Fruit fly (Drosophila melanogaster): ENCODE data around the gene cv.
A peak's percentile ranks its signal among the peaks of the same experiment; 100 is the strongest.

cv gene

dm6 chrX:5724744-5725185 lies 35.0 kb downstream of the cv start (continued):
- no peak for TF ChIP-seq insv (GFP tag; optimal IDR thresholded peaks at IDR 0.05)
- TF ChIP-seq Abd-B (GFP tag; optimal IDR thresholded peaks at IDR 0.05): peak; percentile 29
- TF ChIP-seq CG17912 (GFP tag; optimal IDR thresholded peaks at IDR 0.05): no peak
- no peak for TF ChIP-seq sug (tag; optimal IDR thresholded peaks at IDR 0.05)
- no peak for TF ChIP-seq ERR (GFP tag; optimal IDR thresholded peaks at IDR 0.05)
- TF ChIP-seq dmrt11E (tag; optimal IDR thresholded peaks at IDR 0.05): peak; percentile 62
- TF ChIP-seq CG12219 (GFP tag; optimal IDR thresholded peaks at IDR 0.05): peak; percentile 39
- TF ChIP-seq Fer1 (GFP tag; optimal IDR thresholded peaks at IDR 0.05): no peak
- peak; percentile 89 for TF ChIP-seq Med (GFP tag)
- TF ChIP-seq Rfx (GFP tag; IDR thresholded peaks at IDR 0.05): peak; percentile 45; the same call in 1 of the 2 replicates
- TF ChIP-seq lola (GFP tag; optimal IDR thresholded peaks at IDR 0.05): peak in 1 of 3 experiments; percentile 54
- peak; percentile 75 for TF ChIP-seq fd64A (GFP tag; optimal IDR thresholded peaks at IDR 0.05)
- TF ChIP-seq pfk (GFP tag; optimal IDR thresholded peaks at IDR 0.05): no peak
- no peak for TF ChIP-seq Doc3 (GFP tag; IDR thresholded peaks at IDR 0.05; ENCODE audit: partially characterized antibody)
- 0 out of 2 replicates have a peak, but pooled peaks have one; percentile 25 for TF ChIP-seq E2f1 (GFP tag; IDR thresholded peaks at IDR 0.05)
- no peak for TF ChIP-seq chinmo (GFP tag; IDR thresholded peaks at IDR 0.05; ENCODE audit: partially characterized antibody)
- peak; percentile 17 for TF ChIP-seq CG30431 (GFP tag; optimal IDR thresholded peaks at IDR 0.05)
- no peak for TF ChIP-seq dm (GFP tag; optimal IDR thresholded peaks at IDR 0.05)
- TF ChIP-seq usp (GFP tag; optimal IDR thresholded peaks at IDR 0.05): no peak
- no peak for TF ChIP-seq GATAe (GFP tag; conservative IDR thresholded peaks at IDR 0.05)
- peak; percentile 55; the same call in 1 of the 2 replicates for TF ChIP-seq vvl (GFP tag; IDR thresholded peaks at IDR 0.05)
- peak; percentile 28 for TF ChIP-seq HHEX (GFP tag; optimal IDR thresholded peaks at IDR 0.05)
- no peak for TF ChIP-seq CG11085 (GFP tag; IDR thresholded peaks at IDR 0.05)
- 0 out of 2 replicates have a peak, but pooled peaks have one; percentile 55 for TF ChIP-seq ap (GFP tag; IDR thresholded peaks at IDR 0.05)
- peak; percentile 40 for TF ChIP-seq Lhr (GFP tag; optimal IDR thresholded peaks at IDR 0.05)
- peak; percentile 43; the same call in 1 of the 3 replicates for TF ChIP-seq so (GFP tag; IDR thresholded peaks at IDR 0.05)
- TF ChIP-seq tna (GFP tag; IDR thresholded peaks at IDR 0.05; ENCODE audit: partially characterized antibody): no peak
- TF ChIP-seq pan (optimal IDR thresholded peaks at IDR 0.05): no peak
- TF ChIP-seq pan (GFP tag; optimal IDR thresholded peaks at IDR 0.05 in 1 of 2, IDR thresholded peaks at IDR 0.05 in 1 of 2): peak in 1 of 2 experiments; percentile 55
- TF ChIP-seq dmrt99B (tag; optimal IDR thresholded peaks at IDR 0.05): peak; percentile 52
- no peak for TF ChIP-seq kni (GFP tag; optimal IDR thresholded peaks at IDR 0.05)
- no peak for TF ChIP-seq D (optimal IDR thresholded peaks at IDR 0.05)
- peak; percentile 62 for TF ChIP-seq D (GFP tag; optimal IDR thresholded peaks at IDR 0.05)
- TF ChIP-seq CG17361 (GFP tag; IDR thresholded peaks at IDR 0.05): peak; percentile 71
- TF ChIP-seq E2f2 (GFP tag; IDR thresholded peaks at IDR 0.05): no peak
- TF ChIP-seq Usf (GFP tag; optimal IDR thresholded peaks at IDR 0.05): no peak
- no peak for TF ChIP-seq CG32767 (GFP tag; IDR thresholded peaks at IDR 0.05)
- peak; percentile 25 for TF ChIP-seq tio (GFP tag; optimal IDR thresholded peaks at IDR 0.05)
- TF ChIP-seq lbe (GFP tag; optimal IDR thresholded peaks at IDR 0.05): no peak
- TF ChIP-seq sima (GFP tag; optimal IDR thresholded peaks at IDR 0.05): no peak
- TF ChIP-seq Six4 (GFP tag; optimal IDR thresholded peaks at IDR 0.05): peak; percentile 10
- TF ChIP-seq Dref (GFP tag; IDR thresholded peaks at IDR 0.05): no peak
- TF ChIP-seq CG6813 (GFP tag; optimal IDR thresholded peaks at IDR 0.05): peak; percentile 64
- TF ChIP-seq CG12299 (tag; optimal IDR thresholded peaks at IDR 0.05): no peak
- TF ChIP-seq Opbp (GFP tag; IDR thresholded peaks at IDR 0.05; ENCODE audit: partially characterized antibody): no peak
- no peak for TF ChIP-seq Dp (GFP tag; optimal IDR thresholded peaks at IDR 0.05)
- peak; percentile 54 for TF ChIP-seq CG33557 (GFP tag; optimal IDR thresholded peaks at IDR 0.05)
- peak; percentile 68 for TF ChIP-seq slbo (GFP tag; IDR thresholded peaks at IDR 0.05)
- TF ChIP-seq danr (GFP tag; IDR thresholded peaks at IDR 0.05): peak; percentile 11; the same call in 1 of the 2 replicates
- TF ChIP-seq Ets65A (GFP tag): peak; percentile 91
- no peak for TF ChIP-seq sens-2 (GFP tag; IDR thresholded peaks at IDR 0.05)
